Fruit fly (Drosophila melanogaster) whole organism, wandering third instar larva: ENCODE measurements around the gene CG4101.

Source experiments
- Abd-B ChIP-seq: fragments of >200 bp; optimal IDR thresholded peaks from 2 replicates; lab custom pipeline; 2017; ENCODE audit warnings: missing biosample characterization, missing genetic modification characterization
- CG32264 ChIP-seq: fragments of 200-800 bp; sonication (Bioruptor generic); optimal IDR thresholded peaks from 2 replicates; lab custom pipeline; 2016; ENCODE audit warnings: missing biosample characterization, missing genetic modification characterization
- Dfd ChIP-seq: fragments of >200 bp; optimal IDR thresholded peaks from 2 replicates; lab custom pipeline; 2017; ENCODE audit warnings: missing biosample characterization, missing genetic modification characterization
- Mio ChIP-seq: sonication (Bioruptor generic); optimal IDR thresholded peaks from 2 replicates; lab custom pipeline; 2016; ENCODE audit warnings: missing biosample characterization, missing genetic modification characterization
- N ChIP-seq: fragments of >200 bp; optimal IDR thresholded peaks from 2 replicates; lab custom pipeline; 2018; ENCODE audit warnings: missing biosample characterization, missing external identifiers, missing genetic modification characterization
- Sp1 ChIP-seq: fragments of 200-800 bp; sonication (Bioruptor generic); optimal IDR thresholded peaks from 3 replicates; lab custom pipeline; 2019; ENCODE audit warnings: missing biosample characterization, mild to moderate bottlenecking, missing genetic modification characterization, moderate library complexity
- br ChIP-seq: fragments of 200-800 bp; sonication (Bioruptor generic); optimal IDR thresholded peaks from 2 replicates; lab custom pipeline; 2016; ENCODE audit warnings: missing biosample characterization, missing genetic modification characterization
- dsf ChIP-seq: sonication (Bioruptor generic); optimal IDR thresholded peaks from 2 replicates; lab custom pipeline; 2016; ENCODE audit warnings: missing biosample characterization, missing genetic modification characterization, borderline replicate concordance
- pan ChIP-seq: fragments of >200 bp; optimal IDR thresholded peaks from 2 replicates; lab custom pipeline; 2017
- psq ChIP-seq: fragments of 200-800 bp; sonication (Bioruptor generic); optimal IDR thresholded peaks from 3 replicates; lab custom pipeline; 2017; ENCODE audit warnings: missing biosample characterization, mild to moderate bottlenecking, missing genetic modification characterization, moderate library complexity
- rgr ChIP-seq: fragments of 200-800 bp; sonication (Bioruptor generic); optimal IDR thresholded peaks from 3 replicates; lab custom pipeline; 2016; ENCODE audit warnings: missing biosample characterization, mild to moderate bottlenecking, missing genetic modification characterization
- sage ChIP-seq: fragments of 200-800 bp; sonication (Bioruptor generic); optimal IDR thresholded peaks from 2 replicates; lab custom pipeline; 2016; ENCODE audit warnings: missing biosample characterization, mild to moderate bottlenecking, missing genetic modification characterization
- usp ChIP-seq: fragments of >200 bp; optimal IDR thresholded peaks from 2 replicates; lab custom pipeline; 2017; ENCODE audit warnings: missing biosample characterization, missing genetic modification characterization

- TF ChIP-seq Sp1 (GFP tag; lab: Kevin White, UChicago) = peak; percentile 42
- no peak for TF ChIP-seq Dfd (GFP tag; lab: Kevin White, UChicago)
- TF ChIP-seq N (GFP tag; lab: Kevin White, UChicago) = no peak
- TF ChIP-seq Abd-B (GFP tag; lab: Kevin White, UChicago) = no peak
- TF ChIP-seq pan (lab: Kevin White, UChicago) = peak; percentile 32
- TF ChIP-seq br (GFP tag; lab: Kevin White, UChicago) = peak; percentile 62
- no peak for TF ChIP-seq Mio
- peak; percentile 18 for TF ChIP-seq rgr (GFP tag; lab: Kevin White, UChicago)
- TF ChIP-seq dsf (GFP tag; lab: Kevin White, UChicago) = no peak
- TF ChIP-seq CG32264 = peak; percentile 57
- no peak for TF ChIP-seq usp (GFP tag; lab: Kevin White, UChicago)
- TF ChIP-seq sage (GFP tag; lab: Kevin White, UChicago) = peak; percentile 37
- no peak for TF ChIP-seq psq (GFP tag; lab: Kevin White, UChicago)
Observed at dm6 chr3L:16661167-16662109, 49.2 kb downstream of the CG4101 start, which contains the start of gene Baldspot.
